Worm (Caenorhabditis elegans): ENCODE data around the gene idpp-9.

DNA sequence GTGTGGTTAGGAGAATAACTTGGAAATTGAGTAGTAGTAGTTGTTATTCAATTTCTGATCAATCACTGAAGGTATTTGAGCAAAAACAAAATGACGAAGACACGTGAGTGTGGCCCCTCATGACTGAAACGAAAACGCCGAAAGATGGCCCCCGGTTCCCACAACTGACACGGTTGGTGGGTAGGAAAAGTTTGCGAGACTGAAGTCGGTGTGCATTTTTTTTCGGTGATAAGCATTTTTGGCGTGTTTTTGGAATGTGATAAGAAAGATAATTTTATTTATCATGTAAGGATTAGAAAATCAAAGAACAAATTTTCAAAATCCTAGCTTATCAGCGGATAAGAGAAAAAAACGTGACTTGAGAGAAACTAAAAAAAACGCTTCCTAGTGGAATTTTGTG lies 28.4 kb upstream of the idpp-9 start:
- TF ChIP-seq aha-1 (tag; optimal IDR thresholded peaks at IDR 0.05), result no peak
- no peak for TF ChIP-seq vab-15 (tag; optimal IDR thresholded peaks at IDR 0.05)
- no peak for TF ChIP-seq ama-1 (optimal IDR thresholded peaks at IDR 0.05)
- TF ChIP-seq fkh-10 (GFP tag; optimal IDR thresholded peaks at IDR 0.05), result no peak
- TF ChIP-seq snpc-4 (tag; optimal IDR thresholded peaks at IDR 0.05), result no peak
- no peak for TF ChIP-seq lin-15B (tag; optimal IDR thresholded peaks at IDR 0.05)
- TF ChIP-seq unc-62 (GFP tag; optimal IDR thresholded peaks at IDR 0.05), result no peak
- no peak for TF ChIP-seq skn-1 (tag; optimal IDR thresholded peaks at IDR 0.05)
- TF ChIP-seq elt-3 (tag; optimal IDR thresholded peaks at IDR 0.05), result no peak
- no peak for TF ChIP-seq fkh-4 (tag; optimal IDR thresholded peaks at IDR 0.05; ENCODE audit: borderline replicate concordance)
